Worm (Caenorhabditis elegans) whole organism, late embryonic: ENCODE measurements around the gene F46F2.3.

Experiments used
- nhr-11 ChIP-seq: fragments of 150-350 bp; optimal IDR thresholded peaks from 2 replicates; lab custom pipeline; 2014; ENCODE audit warnings: missing biosample characterization, missing genetic modification characterization
- pha-4 ChIP-seq: fragments of 150-350 bp; optimal IDR thresholded peaks from 2 replicates; lab custom pipeline; 2018; ENCODE audit warnings: missing biosample characterization, missing genetic modification reagents, missing genetic modification characterization

DNA sequence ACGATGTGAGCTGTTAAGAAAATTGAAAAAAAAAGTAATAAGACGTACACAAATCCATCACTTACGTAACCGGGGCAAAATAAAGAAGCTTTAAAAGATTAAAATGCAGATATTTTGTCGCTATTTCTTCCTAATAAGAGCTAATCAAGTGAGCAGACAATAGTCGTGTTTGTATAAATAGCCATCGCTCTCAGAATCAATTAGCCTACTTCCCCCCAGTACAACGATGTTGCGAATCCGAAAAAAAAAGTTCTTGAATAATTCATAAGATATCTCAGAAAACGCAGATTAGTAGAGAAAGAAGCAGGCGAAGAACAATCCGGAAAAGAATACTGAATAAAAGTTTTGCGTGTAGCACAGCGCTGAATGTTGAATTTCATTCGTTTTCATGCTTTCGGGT is 44.8 kb downstream of the F46F2.3 start:
- TF ChIP-seq pha-4 (tag; lab: Kevin White, UChicago), result no peak
- no peak for TF ChIP-seq nhr-11 (tag; lab: Kevin White, UChicago)
